Worm (Caenorhabditis elegans): ENCODE data around the gene gly-6.
A peak's percentile ranks its signal among the peaks of the same experiment; 100 is the strongest.

The gly-6 gene

DNA sequence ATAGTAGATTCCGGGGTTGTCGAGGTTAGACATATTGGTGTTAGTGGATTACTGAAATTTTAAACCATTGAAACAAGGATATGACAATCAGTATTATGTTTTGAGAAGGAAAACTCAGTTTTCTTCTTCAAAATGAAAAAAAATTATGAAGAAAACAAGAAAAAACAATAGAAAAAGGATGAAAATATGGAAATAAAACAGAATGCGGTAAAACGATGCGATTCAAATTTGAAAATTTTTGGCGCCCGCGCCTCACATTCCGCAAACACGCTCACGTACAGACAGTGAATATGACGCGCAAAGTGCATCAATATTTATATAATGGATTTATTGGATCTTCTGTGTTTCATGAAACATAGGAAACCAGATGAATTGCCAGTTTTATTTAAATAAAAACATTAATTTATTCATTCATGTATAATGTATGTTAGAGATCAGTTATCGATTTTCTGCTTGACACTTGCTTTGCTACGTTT, 39.8 kb downstream of the gly-6 start, which contains the start of gene mcm-5:
Gene mcm-5, minus strand, starts transcription at position 51 of the 476 bp plus-strand sequence.
- no peak for TF ChIP-seq unc-62 (GFP tag; optimal IDR thresholded peaks at IDR 0.05)

- no peak for TF ChIP-seq unc-62 (GFP tag; optimal IDR thresholded peaks at IDR 0.05)
Observed at ce11 chrIII:4289952-4290351, 41.1 kb downstream of the gly-6 start.

- TF ChIP-seq unc-62 (GFP tag; optimal IDR thresholded peaks at IDR 0.05) = no peak
Observed at ce11 chrIII:4287379-4287778, 43.6 kb downstream of the gly-6 start, which contains the start of gene R10E4.3. R10E4.3 (minus strand) TSS chrIII:4287479.

DNA sequence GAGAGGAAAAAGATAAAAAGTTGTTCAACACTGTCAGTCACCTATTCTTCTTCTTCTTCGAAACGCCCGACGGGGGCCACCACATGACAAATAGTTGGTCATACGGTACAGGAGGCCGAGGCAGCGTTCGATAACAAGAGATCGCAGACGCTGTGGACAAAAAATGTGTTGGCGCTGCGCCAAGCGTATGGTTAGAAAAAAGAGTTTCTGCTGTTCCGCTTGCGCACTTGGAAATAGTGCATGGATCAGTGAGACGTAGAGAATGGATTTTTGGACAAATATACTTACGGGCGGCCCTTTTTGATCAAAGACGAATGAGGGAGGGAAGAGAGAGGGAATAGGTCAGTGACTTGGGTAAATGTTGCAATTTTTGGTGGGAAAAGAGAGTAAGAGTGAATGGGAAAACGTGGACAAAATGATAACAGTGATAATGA, 46.3 kb downstream of the gly-6 start:
- no peak for TF ChIP-seq unc-62 (GFP tag; optimal IDR thresholded peaks at IDR 0.05)

- no peak for TF ChIP-seq unc-62 (GFP tag; optimal IDR thresholded peaks at IDR 0.05)
Observed at ce11 chrIII:4283175-4283574, 47.9 kb downstream of the gly-6 start.

DNA sequence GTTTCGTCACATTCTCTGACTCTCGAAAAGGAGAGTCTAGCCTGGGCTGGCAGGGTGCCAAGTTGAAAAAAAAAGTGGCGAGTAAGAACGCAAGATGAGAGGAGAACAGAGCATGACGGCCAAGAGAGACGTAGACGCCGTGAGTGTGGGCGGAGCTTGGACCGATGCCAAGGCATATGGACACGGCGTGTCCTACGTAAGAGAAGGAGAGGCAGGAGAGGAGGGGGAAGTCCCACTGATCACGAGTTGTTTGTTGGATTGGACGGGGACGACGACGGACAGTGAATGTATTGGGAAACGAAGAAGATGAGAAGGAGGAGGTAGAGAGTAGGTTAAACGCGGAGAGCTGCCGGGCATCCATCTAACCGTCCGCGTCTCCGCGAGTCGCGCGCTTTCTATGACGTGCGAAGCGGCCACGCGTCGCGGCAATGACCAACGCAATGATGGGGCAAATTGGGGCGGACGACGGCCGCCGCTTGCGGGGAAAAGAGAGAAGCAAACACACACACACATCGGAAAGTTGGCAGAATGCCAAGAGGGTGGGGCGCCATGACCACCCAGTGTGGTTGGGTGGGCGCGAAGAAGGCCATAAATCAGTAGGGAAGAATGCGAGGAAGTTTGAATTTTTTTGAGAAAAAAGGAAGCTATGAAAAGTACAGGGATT, 48.9 kb downstream of the gly-6 start:
- peak; percentile 48 for TF ChIP-seq unc-62 (GFP tag; optimal IDR thresholded peaks at IDR 0.05)

ce11 chrIII:4280215-4281173, 50.5 kb downstream of the gly-6 start, which contains the start of gene sup-26:
sup-26 (minus strand) TSS chrIII:4280224.
- TF ChIP-seq unc-62 (GFP tag; optimal IDR thresholded peaks at IDR 0.05) = no peak

ce11 chrIII:4278203-4278602, 52.8 kb downstream of the gly-6 start:
- TF ChIP-seq unc-62 (GFP tag; optimal IDR thresholded peaks at IDR 0.05) = no peak

ce11 chrIII:4277762-4278161, 53.3 kb downstream of the gly-6 start:
- no peak for TF ChIP-seq unc-62 (GFP tag; optimal IDR thresholded peaks at IDR 0.05)

ce11 chrIII:4276277-4276676, 54.8 kb downstream of the gly-6 start:
- TF ChIP-seq unc-62 (GFP tag; optimal IDR thresholded peaks at IDR 0.05) = no peak

DNA sequence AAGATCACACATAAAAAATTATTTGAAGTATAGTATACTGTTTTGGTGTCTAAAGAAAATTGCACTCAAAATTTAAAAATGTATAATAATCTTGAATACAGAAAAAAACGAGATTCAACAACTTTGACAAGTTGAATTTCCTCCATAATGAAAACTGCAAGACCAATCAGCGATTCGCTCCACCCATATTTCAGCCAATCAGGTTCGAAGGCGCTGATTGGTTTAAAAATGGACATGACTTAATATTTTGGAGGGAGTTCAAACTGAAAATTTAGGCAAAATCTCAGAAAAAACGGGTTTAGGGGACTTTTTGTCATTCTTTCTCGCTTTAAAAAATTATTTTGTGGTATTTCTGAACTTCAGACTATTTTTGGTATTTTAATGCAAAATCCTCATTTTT, 55.3 kb downstream of the gly-6 start:
- TF ChIP-seq unc-62 (GFP tag; optimal IDR thresholded peaks at IDR 0.05) = no peak

- TF ChIP-seq unc-62 (GFP tag; optimal IDR thresholded peaks at IDR 0.05) = no peak
Observed at ce11 chrIII:4274524-4274923, 56.5 kb downstream of the gly-6 start.
